Fruit fly (Drosophila melanogaster): Measurements from ENCODE around the gene tacc.
A peak's percentile ranks its signal among the peaks of the same experiment; 100 is the strongest.

tacc gene

DNA sequence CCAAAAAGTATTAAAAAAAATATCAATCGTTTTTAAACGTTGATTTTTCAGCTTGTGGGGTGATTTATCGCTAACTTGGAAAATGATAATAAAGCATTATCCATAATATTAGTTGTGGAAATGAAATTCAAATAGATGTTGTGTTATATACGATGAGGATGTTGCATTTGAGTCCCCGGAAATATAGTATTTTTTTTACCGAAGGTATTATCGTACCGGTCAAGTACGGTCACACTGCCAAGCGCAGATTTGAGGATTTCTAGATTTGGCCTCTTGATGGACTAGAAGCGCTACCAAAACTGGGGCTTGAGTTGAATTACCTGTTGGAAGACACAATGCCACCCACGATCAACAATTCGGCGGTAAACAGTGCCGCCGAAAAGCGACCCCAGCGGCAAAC lies 26.5 kb upstream of the tacc start (continued):
- TF ChIP-seq row (GFP tag; IDR thresholded peaks at IDR 0.05), result peak; percentile 79
- TF ChIP-seq run (tag; optimal IDR thresholded peaks at IDR 0.05), result no peak
- no peak for TF ChIP-seq Hr78 (GFP tag; optimal IDR thresholded peaks at IDR 0.05)
- peak; percentile 57; the same call in 1 of the 3 replicates for TF ChIP-seq ken (GFP tag; IDR thresholded peaks at IDR 0.05)
- no peak for TF ChIP-seq corto (GFP tag; optimal IDR thresholded peaks at IDR 0.05)
- no peak for TF ChIP-seq CG10462 (GFP tag; optimal IDR thresholded peaks at IDR 0.05)
- peak; percentile 43 for TF ChIP-seq CG10267 (tag; optimal IDR thresholded peaks at IDR 0.05)
- peak; percentile 58 for TF ChIP-seq trem (tag; optimal IDR thresholded peaks at IDR 0.05)
- peak; percentile 3 to 37 for TF ChIP-seq chif (GFP tag; optimal IDR thresholded peaks at IDR 0.05)
- no peak for TF ChIP-seq ara (GFP tag; IDR thresholded peaks at IDR 0.05)
- no peak for TF ChIP-seq dmrt99B (tag; optimal IDR thresholded peaks at IDR 0.05)
- peak; percentile 49; the same call in 1 of the 2 replicates for TF ChIP-seq Xrp1 (GFP tag; IDR thresholded peaks at IDR 0.05)
- no peak for TF ChIP-seq nerfin-2 (GFP tag; IDR thresholded peaks at IDR 0.05; ENCODE audit: partially characterized antibody)
- peak; percentile 92 for TF ChIP-seq CG30020 (tag; optimal IDR thresholded peaks at IDR 0.05)
- no peak for TF ChIP-seq CG1792 (GFP tag; optimal IDR thresholded peaks at IDR 0.05)
- no peak for TF ChIP-seq Trl (optimal IDR thresholded peaks at IDR 0.05)
- no peak for TF ChIP-seq Trl (GFP tag; optimal IDR thresholded peaks at IDR 0.05)
- TF ChIP-seq CG11695 (GFP tag; IDR thresholded peaks at IDR 0.05), result no peak
- no peak for TF ChIP-seq lov (optimal IDR thresholded peaks at IDR 0.05)
- TF ChIP-seq lov (GFP tag; IDR thresholded peaks at IDR 0.05), result no peak
- peak; percentile 32 for TF ChIP-seq Chrac-16 (GFP tag; optimal IDR thresholded peaks at IDR 0.05)
- 0 out of 2 replicates have a peak, but pooled peaks have one; percentile 28 for TF ChIP-seq ranshi (GFP tag; IDR thresholded peaks at IDR 0.05)
- peak; percentile 38 for TF ChIP-seq CHES-1-like (GFP tag; optimal IDR thresholded peaks at IDR 0.05)
- peak; percentile 33 for TF ChIP-seq Camta (GFP tag; optimal IDR thresholded peaks at IDR 0.05)
- peak; percentile 40 for TF ChIP-seq Bteb2 (GFP tag; optimal IDR thresholded peaks at IDR 0.05)
- TF ChIP-seq Usf (GFP tag; optimal IDR thresholded peaks at IDR 0.05), result no peak
- TF ChIP-seq sens (GFP tag), result peak; percentile 93
- TF ChIP-seq fd96Cb (tag; optimal IDR thresholded peaks at IDR 0.05), result no peak
- TF ChIP-seq ro (GFP tag; IDR thresholded peaks at IDR 0.05), result no peak
- TF ChIP-seq bowl (GFP tag; IDR thresholded peaks at IDR 0.05), result no peak
- peak; percentile 54 for TF ChIP-seq CG17359 (tag; optimal IDR thresholded peaks at IDR 0.05)
- peak; percentile 85 for TF ChIP-seq CG9797 (GFP tag; optimal IDR thresholded peaks at IDR 0.05)
- peak; percentile 60; the same call in 1 of the 3 replicates for TF ChIP-seq Dbx (GFP tag; IDR thresholded peaks at IDR 0.05)
- peak; percentile 30 for TF ChIP-seq CG13624 (GFP tag; optimal IDR thresholded peaks at IDR 0.05)
- TF ChIP-seq CG7556 (GFP tag; optimal IDR thresholded peaks at IDR 0.05), result no peak
- TF ChIP-seq kay (GFP tag; optimal IDR thresholded peaks at IDR 0.05), result no peak
- TF ChIP-seq chn (GFP tag; optimal IDR thresholded peaks at IDR 0.05), result no peak
- no peak for TF ChIP-seq CTCF (GFP tag; optimal IDR thresholded peaks at IDR 0.05)
- TF ChIP-seq CoRest (tag; optimal IDR thresholded peaks at IDR 0.05), result peak; percentile 56
- TF ChIP-seq CG16863 (GFP tag; optimal IDR thresholded peaks at IDR 0.05), result no peak
- peak; percentile 32 for TF ChIP-seq Sin3A (optimal IDR thresholded peaks at IDR 0.05)
- TF ChIP-seq Neu2 (GFP tag; optimal IDR thresholded peaks at IDR 0.05; ENCODE audit: borderline replicate concordance), result no peak
- TF ChIP-seq tll (GFP tag; optimal IDR thresholded peaks at IDR 0.05), result no peak
- no peak for TF ChIP-seq sna (GFP tag; IDR thresholded peaks at IDR 0.05; ENCODE audit: partially characterized antibody)
- no peak for TF ChIP-seq ham (GFP tag; IDR thresholded peaks at IDR 0.05)
- peak; percentile 33 for TF ChIP-seq CG10979 (tag; optimal IDR thresholded peaks at IDR 0.05)
- TF ChIP-seq HLH4C (GFP tag; IDR thresholded peaks at IDR 0.05; ENCODE audit: partially characterized antibody), result no peak
- peak in 1 of 2 experiments; percentile 24 for TF ChIP-seq Pdp1 (GFP tag; optimal IDR thresholded peaks at IDR 0.05)
- no peak for TF ChIP-seq CG4730 (GFP tag; IDR thresholded peaks at IDR 0.05)
- TF ChIP-seq dimm (GFP tag; IDR thresholded peaks at IDR 0.05), result no peak
- TF ChIP-seq salm (tag; optimal IDR thresholded peaks at IDR 0.05), result no peak
- no peak for TF ChIP-seq Dref (GFP tag; IDR thresholded peaks at IDR 0.05)
- no peak for TF ChIP-seq CG30431 (GFP tag; optimal IDR thresholded peaks at IDR 0.05)

Measured in whole organism, embryonic.